Worm (Caenorhabditis elegans): ENCODE data around the gene K02F6.3.

The K02F6.3 gene

ce11 chrII:2545925-2546324 is at the start of gene K02F6.3:
TSS of gene K02F6.3 (plus strand) at chrII:2546225.
- no peak for TF ChIP-seq ceh-28 (tag; optimal IDR thresholded peaks at IDR 0.05)
- no peak for TF ChIP-seq nhr-76 (tag; optimal IDR thresholded peaks at IDR 0.05)

ce11 chrII:2503703-2504430 is 42.2 kb upstream of the K02F6.3 start:
- peak; percentile 19 for TF ChIP-seq ceh-28 (tag; optimal IDR thresholded peaks at IDR 0.05)
- peak; percentile 84 for TF ChIP-seq elt-2 (tag; optimal IDR thresholded peaks at IDR 0.05)
- no peak for TF ChIP-seq snpc-4 (tag; optimal IDR thresholded peaks at IDR 0.05)

- TF ChIP-seq ceh-16 (tag; optimal IDR thresholded peaks at IDR 0.05) (no peak), lin-15B (tag; optimal IDR thresholded peaks at IDR 0.05) (peak; percentile 63), egl-27 (tag; optimal IDR thresholded peaks at IDR 0.05) (no peak), hmg-11 (tag; optimal IDR thresholded peaks at IDR 0.05) (peak; percentile 24), nfya-1 (tag; optimal IDR thresholded peaks at IDR 0.05; ENCODE audit: insufficient read depth) (peak; percentile 43), skn-1 (tag; optimal IDR thresholded peaks at IDR 0.05) (no peak), snpc-4 (tag; optimal IDR thresholded peaks at IDR 0.05) (no peak), nhr-23 (tag; optimal IDR thresholded peaks at IDR 0.05) (peak; percentile 38), nhr-28 (tag; optimal IDR thresholded peaks at IDR 0.05) (no peak), nhr-76 (tag; optimal IDR thresholded peaks at IDR 0.05) (no peak), ZK546.5 (tag; optimal IDR thresholded peaks at IDR 0.05) (no peak), elt-2 (tag; optimal IDR thresholded peaks at IDR 0.05) (peak; percentile 14), ama-1 (optimal IDR thresholded peaks at IDR 0.05) (no peak), nhr-43 (tag; optimal IDR thresholded peaks at IDR 0.05; ENCODE audit: poor library complexity, severe bottlenecking) (no peak), pha-4 (tag; optimal IDR thresholded peaks at IDR 0.05) (peak; percentile 56), nhr-237 (tag; optimal IDR thresholded peaks at IDR 0.05) (no peak), lin-39 (tag; optimal IDR thresholded peaks at IDR 0.05) (no peak), tbx-2 (tag; optimal IDR thresholded peaks at IDR 0.05) (no peak), aly-2 (tag; optimal IDR thresholded peaks at IDR 0.05) (no peak)
Observed at ce11 chrII:2504431-2504928, 41.5 kb upstream of the K02F6.3 start, which contains the start of gene gbas-1. TSS of gene gbas-1 (plus strand) at chrII:2504878.

- no peak for TF ChIP-seq nhr-11 (tag; optimal IDR thresholded peaks at IDR 0.05)
- TF ChIP-seq jun-1 (tag; optimal IDR thresholded peaks at IDR 0.05): no peak
- no peak for TF ChIP-seq daf-12 (tag; optimal IDR thresholded peaks at IDR 0.05)
- no peak for TF ChIP-seq unc-62 (GFP tag; optimal IDR thresholded peaks at IDR 0.05)
- no peak for TF ChIP-seq zag-1 (tag; optimal IDR thresholded peaks at IDR 0.05)
- no peak for TF ChIP-seq fos-1 (tag; optimal IDR thresholded peaks at IDR 0.05)
- no peak for TF ChIP-seq ztf-4 (tag; optimal IDR thresholded peaks at IDR 0.05)
- no peak for TF ChIP-seq pha-4 (tag; optimal IDR thresholded peaks at IDR 0.05)
- TF ChIP-seq nhr-43 (tag; optimal IDR thresholded peaks at IDR 0.05; ENCODE audit: poor library complexity, severe bottlenecking): no peak
- TF ChIP-seq ama-1 (optimal IDR thresholded peaks at IDR 0.05): no peak
- no peak for TF ChIP-seq fkh-2 (tag; optimal IDR thresholded peaks at IDR 0.05)
- no peak for TF ChIP-seq tbx-2 (tag; optimal IDR thresholded peaks at IDR 0.05)
- no peak for TF ChIP-seq ceh-82 (tag; optimal IDR thresholded peaks at IDR 0.05)
- TF ChIP-seq pqm-1 (tag; optimal IDR thresholded peaks at IDR 0.05): no peak
- TF ChIP-seq egl-27 (tag; optimal IDR thresholded peaks at IDR 0.05): no peak
- TF ChIP-seq eor-1 (tag; optimal IDR thresholded peaks at IDR 0.05): no peak
Observed at ce11 chrII:2518487-2518886, 27.5 kb upstream of the K02F6.3 start.

- TF ChIP-seq nhr-23 (tag; optimal IDR thresholded peaks at IDR 0.05): no peak
- no peak for TF ChIP-seq tbx-2 (tag; optimal IDR thresholded peaks at IDR 0.05)
- no peak for TF ChIP-seq ceh-16 (tag; optimal IDR thresholded peaks at IDR 0.05)
- TF ChIP-seq lin-39 (tag; optimal IDR thresholded peaks at IDR 0.05): no peak
- TF ChIP-seq egl-5 (tag; optimal IDR thresholded peaks at IDR 0.05): no peak
- TF ChIP-seq nhr-12 (tag; optimal IDR thresholded peaks at IDR 0.05): no peak
- TF ChIP-seq ZK546.5 (tag; optimal IDR thresholded peaks at IDR 0.05): no peak
Observed at ce11 chrII:2521960-2522359, 24.1 kb upstream of the K02F6.3 start, which contains the start of gene bath-13. TSS of gene bath-13 (minus strand) at chrII:2522060.

Data from whole organism, L3 larva.